Worm (Caenorhabditis elegans): ENCODE data around the gene T02D1.8.

DNA sequence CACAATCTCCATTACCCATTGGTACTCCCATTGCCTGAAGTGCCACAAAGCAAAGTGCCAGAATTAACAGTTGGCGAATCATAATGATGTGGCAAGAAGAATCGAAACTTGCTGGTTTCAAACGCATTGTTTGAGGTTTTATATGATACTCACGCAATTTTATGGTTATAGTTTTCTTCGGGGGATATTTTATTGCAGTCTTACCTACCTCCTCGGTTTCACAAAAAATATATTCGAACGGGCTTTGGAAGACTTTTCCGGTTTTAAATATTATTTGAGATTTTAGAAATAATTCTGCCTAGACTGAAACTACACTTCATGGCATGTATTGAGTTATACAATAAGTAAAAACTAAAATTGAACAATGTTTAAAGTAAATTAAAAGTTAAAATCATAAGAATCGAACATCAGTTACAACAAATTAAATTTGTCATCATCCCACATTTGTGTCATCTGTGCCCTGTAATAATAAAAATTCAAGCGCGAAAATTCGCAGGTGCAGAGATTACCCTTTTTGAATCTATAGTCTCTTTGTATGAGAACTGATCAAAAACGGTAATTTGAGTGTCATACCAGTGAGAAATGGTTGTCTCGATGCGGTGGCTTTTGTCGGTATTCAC is 40.6 kb downstream of the T02D1.8 start, which contains the start of the genes clec-197 and clec-198:
- TF ChIP-seq fkh-6 (tag; optimal IDR thresholded peaks at IDR 0.05) = no peak
- TF ChIP-seq pha-4 (tag; optimal IDR thresholded peaks at IDR 0.05) = no peak
- no peak for TF ChIP-seq elt-2 (tag; optimal IDR thresholded peaks at IDR 0.05)
- TF ChIP-seq sdc-2 (tag; optimal IDR thresholded peaks at IDR 0.05) = no peak
- no peak for TF ChIP-seq pag-3 (tag; optimal IDR thresholded peaks at IDR 0.05; ENCODE audit: borderline replicate concordance)
- no peak for TF ChIP-seq ceh-19 (GFP tag; optimal IDR thresholded peaks at IDR 0.05)
- no peak for TF ChIP-seq ceh-18 (tag; optimal IDR thresholded peaks at IDR 0.05)
- no peak for TF ChIP-seq tbx-2 (tag; optimal IDR thresholded peaks at IDR 0.05)
- no peak for TF ChIP-seq dve-1 (tag; optimal IDR thresholded peaks at IDR 0.05)
- TF ChIP-seq ceh-48 (tag; optimal IDR thresholded peaks at IDR 0.05) = no peak

All from whole organism, late embryonic.